Fruit fly (Drosophila melanogaster) Kc167 (cell line): ENCODE results near the gene mus301.

Experiments used
- Myc ChIP-seq: fragments of >200 bp; optimal IDR thresholded peaks from 2 replicates; lab custom pipeline; 2017; ENCODE audit warnings: missing external identifiers
- Sin3A ChIP-seq: fragments of >200 bp; optimal IDR thresholded peaks from 2 replicates; lab custom pipeline; 2018; ENCODE audit warnings: missing external identifiers
- h ChIP-seq: fragments of >200 bp; optimal IDR thresholded peaks from 3 replicates; lab custom pipeline; 2018; ENCODE audit warnings: missing external identifiers
- insv ChIP-seq: fragments of >200 bp; optimal IDR thresholded peaks from 3 replicates; lab custom pipeline; 2018; ENCODE audit warnings: missing external identifiers
- psq ChIP-seq: fragments of >200 bp; optimal IDR thresholded peaks from 2 replicates; lab custom pipeline; 2017; ENCODE audit warnings: missing external identifiers
- ttk ChIP-seq: sonication (Bioruptor generic); optimal IDR thresholded peaks from 2 replicates; lab custom pipeline; 2017; ENCODE audit warnings: missing external identifiers

Gene mus301

DNA sequence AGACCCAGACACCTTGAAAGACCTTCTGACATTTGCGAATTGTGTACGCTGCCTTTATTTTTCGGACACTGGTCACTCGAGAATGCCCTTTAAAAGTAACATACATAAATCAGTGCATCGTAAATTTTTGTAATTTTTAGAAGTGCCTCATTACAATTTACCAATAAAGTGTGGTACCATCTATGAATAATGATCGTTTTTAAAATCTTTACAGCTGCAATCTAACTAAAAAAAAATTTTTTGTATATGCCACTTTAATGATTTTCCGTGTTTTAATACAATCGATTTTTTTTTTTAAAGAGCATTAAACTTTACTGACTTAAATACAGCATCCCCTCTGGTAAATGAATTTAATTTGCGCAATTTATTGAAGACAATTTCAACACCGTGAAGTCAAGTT, 19.5 kb downstream of the mus301 start:
- no peak for TF ChIP-seq psq (lab: Kevin White, UChicago)

DNA sequence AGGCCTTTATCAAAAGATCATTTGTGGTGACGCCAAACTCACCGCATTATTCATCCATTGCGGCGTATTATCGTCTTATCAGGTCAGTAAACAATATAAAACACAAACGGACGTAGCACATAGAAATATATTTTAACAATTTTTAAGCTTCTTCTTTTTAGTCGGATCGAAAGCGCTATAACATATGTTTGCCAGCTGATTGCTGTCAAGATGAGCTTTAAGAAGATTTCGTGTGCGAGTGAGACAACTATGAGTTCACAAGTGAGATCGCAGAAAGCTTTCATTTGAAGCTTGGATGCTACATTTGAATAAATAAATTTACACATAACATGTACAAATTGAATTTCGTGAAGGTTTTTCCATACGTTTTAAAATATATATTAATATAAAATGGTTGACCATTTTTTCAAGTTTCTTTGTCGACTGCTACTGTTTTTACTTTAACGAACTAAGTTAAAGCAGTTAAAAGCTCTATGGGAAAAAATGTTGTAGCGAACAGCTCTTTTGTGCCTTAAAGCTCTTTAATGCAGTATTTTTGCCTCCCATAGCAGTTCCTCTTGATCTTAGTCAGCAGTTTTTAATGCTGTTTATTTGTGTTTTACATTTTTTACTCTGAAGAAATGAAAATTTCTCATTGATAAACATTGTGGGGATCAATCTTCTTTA, 21.2 kb downstream of the mus301 start, which contains the start of gene CG42445:
Gene CG42445 (minus strand): TSS at position 186 of the 666 bp plus-strand sequence.
- TF ChIP-seq insv (lab: Kevin White, UChicago) (no peak), Myc (lab: Kevin White, UChicago) (no peak), psq (lab: Kevin White, UChicago) (no peak), h (lab: Kevin White, UChicago) (no peak), ttk (lab: Kevin White, UChicago) (no peak), Sin3A (lab: Kevin White, UChicago) (no peak)

DNA sequence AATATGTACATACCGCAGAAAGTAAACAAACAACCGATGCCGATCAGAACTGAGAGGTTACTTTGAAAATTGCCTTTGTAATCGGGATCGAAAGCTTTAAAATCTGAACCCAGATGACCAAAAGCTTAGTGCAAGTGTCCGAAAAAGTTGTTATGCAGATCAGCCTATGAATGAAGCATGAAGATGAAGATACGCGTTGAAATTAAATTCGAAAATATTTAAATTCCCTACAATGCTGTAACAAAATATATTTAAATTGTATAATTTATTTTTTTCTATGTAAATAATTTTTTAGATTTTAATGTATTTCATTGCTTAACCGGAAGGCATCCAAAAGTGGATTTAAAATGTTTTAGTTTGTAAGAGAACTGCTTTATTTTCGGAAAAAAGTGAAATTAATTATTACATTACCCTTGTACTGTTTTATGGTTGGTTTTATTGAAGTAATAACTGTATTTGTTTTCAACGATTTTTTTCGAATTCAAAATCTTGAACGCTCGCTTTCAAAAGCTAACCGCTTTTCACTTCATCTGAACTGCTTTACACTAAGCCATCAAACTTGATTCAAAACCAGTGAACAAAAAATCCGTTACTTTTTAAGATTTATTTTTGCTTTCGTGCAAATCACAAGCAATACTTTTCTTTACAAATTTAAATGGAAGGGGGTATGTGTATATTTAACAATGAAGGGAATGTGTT, 22.3 kb downstream of the mus301 start, which contains the start of gene CG43886:
Gene CG43886 (minus strand): TSS at position 51 of the 699 bp plus-strand sequence.
- TF ChIP-seq Myc (lab: Kevin White, UChicago) (no peak), h (lab: Kevin White, UChicago) (no peak), ttk (lab: Kevin White, UChicago) (no peak), insv (lab: Kevin White, UChicago) (no peak), Sin3A (lab: Kevin White, UChicago) (no peak), psq (lab: Kevin White, UChicago) (no peak)

DNA sequence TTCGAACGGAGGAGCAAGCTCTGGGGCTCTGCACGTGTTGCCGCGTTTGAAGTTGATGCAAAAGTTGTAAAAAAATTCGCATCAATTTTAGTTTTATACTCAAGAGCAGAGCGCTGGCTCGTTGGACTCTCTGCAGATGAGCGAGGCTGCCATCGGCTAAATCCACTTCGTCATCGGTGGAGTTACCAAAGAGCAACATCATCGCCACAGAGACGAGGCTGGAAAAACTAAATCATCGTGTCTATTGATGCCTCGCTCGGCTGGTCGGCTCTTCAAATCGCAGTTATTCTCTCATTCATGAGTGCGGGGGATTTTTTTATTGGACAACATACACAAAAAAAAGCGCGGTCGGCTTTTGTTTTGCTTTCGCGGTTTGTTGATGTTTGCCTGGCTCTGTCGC, 27.8 kb downstream of the mus301 start, which contains the start of gene CG13675:
Gene CG13675 (minus strand): TSS at position 83 of the 400 bp plus-strand sequence.
- TF ChIP-seq ttk (lab: Kevin White, UChicago) = no peak
- TF ChIP-seq h (lab: Kevin White, UChicago) = no peak
- no peak for TF ChIP-seq Sin3A (lab: Kevin White, UChicago)
- no peak for TF ChIP-seq insv (lab: Kevin White, UChicago)
- no peak for TF ChIP-seq psq (lab: Kevin White, UChicago)
- no peak for TF ChIP-seq Myc (lab: Kevin White, UChicago)

DNA sequence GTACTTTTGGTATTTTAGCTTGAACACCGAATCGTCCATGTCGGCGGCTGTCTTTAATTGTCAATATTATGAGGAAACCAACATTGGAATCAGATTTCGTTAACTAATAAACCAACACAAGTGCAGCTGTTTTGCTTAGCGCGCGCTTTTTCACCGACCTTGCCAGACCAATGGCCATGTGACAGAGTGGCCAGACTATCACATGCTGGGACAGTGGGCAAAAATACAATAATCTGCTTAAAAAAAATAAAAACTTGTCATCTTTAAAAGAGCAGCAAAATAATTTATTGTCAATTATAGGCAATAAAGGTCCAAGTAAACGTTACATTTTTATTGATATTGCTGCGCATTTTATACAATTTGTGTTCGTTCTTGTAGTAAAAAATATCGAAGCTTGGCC, 38.2 kb downstream of the mus301 start, which contains the start of gene RecQ4:
Gene RecQ4 (minus strand): TSS at position 161 of the 400 bp plus-strand sequence.
- TF ChIP-seq Sin3A (lab: Kevin White, UChicago) = no peak
- no peak for TF ChIP-seq h (lab: Kevin White, UChicago)
- no peak for TF ChIP-seq ttk (lab: Kevin White, UChicago)

DNA sequence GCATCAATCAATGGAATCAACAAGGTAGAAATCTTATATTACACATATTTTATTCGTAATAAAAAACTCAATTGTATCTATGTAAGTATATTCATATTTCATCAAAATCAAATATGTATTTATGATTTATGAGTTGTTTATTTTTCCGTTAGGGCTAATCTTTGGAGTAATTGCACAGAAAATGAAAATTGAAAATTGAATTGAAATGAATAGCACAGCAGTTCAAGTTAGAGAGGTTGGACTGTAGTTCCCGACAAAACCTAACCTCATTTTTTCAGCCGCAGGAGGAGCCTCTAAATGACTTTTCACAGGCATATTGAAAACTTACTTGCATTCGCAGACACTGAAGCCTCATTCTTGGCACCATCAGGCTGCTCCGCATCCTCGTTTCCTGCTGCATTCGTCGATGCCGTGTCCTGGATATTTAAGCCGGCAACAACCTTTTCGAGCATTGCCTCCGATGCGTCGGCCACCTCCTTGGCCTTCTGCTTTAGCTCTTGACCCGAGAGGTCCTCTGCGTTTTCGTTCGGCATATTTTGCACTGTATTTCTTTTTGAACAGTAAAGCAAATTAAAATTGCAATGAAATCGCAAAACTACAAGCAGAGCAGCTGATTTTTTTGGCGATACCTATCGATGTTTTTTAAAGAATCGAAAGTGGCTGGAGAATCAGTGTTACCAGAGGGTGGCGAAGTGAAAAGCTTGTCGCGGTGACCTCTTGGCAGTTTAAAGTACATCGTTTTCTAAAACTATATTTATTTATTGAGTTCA, 40.4 kb downstream of the mus301 start, which contains the start of gene Nmt:
Gene Nmt (minus strand): TSS at position 635 of the 770 bp plus-strand sequence.
- TF ChIP-seq psq (lab: Kevin White, UChicago) (no peak), Myc (lab: Kevin White, UChicago) (no peak), insv (lab: Kevin White, UChicago) (no peak), ttk (lab: Kevin White, UChicago) (no peak), Sin3A (lab: Kevin White, UChicago) (no peak), h (lab: Kevin White, UChicago) (no peak)

DNA sequence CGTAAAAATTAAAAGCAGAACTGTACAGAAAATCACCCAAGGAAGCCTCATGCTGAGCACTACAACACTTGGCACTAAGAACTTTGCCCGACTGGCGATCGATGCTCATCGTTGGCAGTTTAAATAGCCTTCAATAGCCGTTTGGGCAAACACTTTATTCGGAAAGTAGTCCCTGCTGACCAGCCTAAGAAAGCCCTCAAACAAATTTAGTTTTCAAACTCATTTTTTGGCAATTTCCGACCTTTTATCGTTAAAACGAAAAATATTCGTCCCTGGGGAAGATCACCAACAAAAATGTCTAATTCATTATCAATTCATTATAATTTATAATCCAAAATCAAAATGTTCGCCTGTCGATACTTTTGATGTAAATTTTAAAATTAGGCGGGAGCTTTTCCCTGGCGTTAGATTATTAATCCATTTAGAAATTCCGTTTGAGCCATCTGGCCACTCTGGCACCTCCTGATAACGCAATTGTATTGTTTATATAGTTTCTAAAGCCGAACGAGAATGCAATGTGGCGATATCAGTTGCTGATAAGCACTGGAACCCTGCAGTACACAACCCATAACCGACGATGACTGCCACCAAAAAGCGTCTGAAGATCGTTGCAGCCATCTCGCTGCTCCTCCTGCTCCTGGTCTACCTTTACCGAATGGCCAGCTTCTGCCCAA, 43.0 kb downstream of the mus301 start, which contains the start of the genes mthl7 and Uxs:
Gene mthl7 (minus strand): TSS at position 51 of the 674 bp plus-strand sequence.
Gene Uxs (plus strand): TSS at position 460 of the 674 bp plus-strand sequence.
- TF ChIP-seq insv (lab: Kevin White, UChicago) (no peak), h (lab: Kevin White, UChicago) (no peak), Sin3A (lab: Kevin White, UChicago) (no peak), ttk (lab: Kevin White, UChicago) (no peak), Myc (lab: Kevin White, UChicago) (no peak), psq (lab: Kevin White, UChicago) (no peak)

DNA sequence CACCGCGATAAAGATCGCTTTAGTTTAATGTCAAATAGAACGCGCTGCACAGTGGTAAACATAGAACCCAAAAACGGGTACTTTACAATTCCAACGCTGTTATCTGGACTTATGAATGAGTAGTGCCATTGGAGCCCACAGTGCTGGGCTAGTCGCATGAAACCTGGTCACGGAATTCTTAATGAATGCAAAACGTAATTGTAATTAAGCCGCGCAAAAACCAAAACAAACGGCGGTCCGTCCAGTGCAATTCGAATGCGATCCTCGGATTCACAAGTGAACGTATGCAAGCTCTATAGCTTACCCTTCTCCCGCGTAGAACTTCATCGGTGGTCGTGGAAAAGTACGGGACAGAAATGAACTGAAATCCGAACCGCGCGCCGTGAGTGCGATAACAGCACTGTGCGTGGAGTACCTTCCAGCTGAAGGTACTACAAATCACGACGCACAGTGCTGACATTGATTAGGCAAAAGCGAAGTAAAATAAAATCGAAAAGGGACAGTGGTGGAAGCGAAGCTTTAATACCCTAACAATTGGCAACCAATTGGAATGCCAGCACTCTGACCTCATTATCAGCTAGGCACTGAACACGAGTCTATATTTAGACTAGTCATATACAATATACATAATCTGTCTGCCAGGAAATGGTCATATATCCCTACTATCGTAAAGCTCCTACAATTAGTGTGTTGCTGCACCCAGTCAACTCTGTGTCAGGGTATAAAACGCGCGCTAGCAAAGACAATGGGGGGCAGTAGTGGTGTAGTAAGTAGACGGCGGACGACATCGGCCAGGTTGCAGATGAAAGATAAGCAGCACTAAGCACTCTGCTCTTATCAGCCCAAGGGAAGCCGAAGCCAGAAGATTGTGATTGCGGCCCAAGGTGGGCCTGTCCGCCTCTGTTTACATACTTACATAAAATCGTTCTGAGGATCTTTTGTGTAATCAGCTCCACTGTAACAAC, 47.9 kb downstream of the mus301 start:
- TF ChIP-seq Myc (lab: Kevin White, UChicago) = no peak
- TF ChIP-seq h (lab: Kevin White, UChicago) = no peak
- no peak for TF ChIP-seq ttk (lab: Kevin White, UChicago)
- TF ChIP-seq Sin3A (lab: Kevin White, UChicago) = no peak
- no peak for TF ChIP-seq psq (lab: Kevin White, UChicago)
- TF ChIP-seq insv (lab: Kevin White, UChicago) = no peak

DNA sequence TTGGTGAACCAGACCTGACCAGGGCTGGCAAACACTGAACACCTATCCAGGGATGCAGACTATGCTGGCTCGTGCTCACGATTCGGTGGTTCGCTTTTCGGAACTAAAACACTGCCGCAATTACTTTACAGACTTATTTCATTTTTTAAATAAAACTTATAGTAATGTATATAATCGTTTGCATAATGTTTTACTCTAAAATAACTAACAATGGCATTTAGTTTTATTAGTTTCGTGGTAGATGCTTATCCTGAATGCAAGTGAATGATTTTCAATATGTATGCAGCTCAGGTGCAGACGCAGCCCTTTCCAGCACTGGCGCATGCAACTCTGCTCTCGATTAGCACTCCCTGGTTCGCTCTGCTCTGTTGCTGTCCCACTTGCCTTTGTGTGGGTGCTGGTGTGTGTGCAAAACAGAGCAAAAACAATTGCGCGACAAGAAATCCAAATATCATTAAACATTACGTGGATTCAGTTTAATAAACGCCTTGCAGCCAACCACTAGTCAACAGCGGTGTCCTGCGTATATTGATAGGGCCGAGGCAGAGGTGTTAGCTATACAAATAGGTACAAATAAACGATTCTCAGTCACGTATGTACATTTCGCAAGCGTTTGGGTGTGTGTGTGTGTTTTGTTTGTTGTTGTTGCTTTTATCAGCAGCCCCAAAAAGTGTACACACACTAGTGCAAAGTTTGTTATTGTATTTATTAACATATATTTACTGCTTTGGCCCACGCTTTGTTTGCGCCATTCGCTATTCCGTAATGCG, 49.2 kb downstream of the mus301 start, which contains the start of the genes ERR and Atg18a:
Gene ERR (minus strand): TSS at position 45 of the 770 bp plus-strand sequence.
Gene Atg18a (plus strand): TSS at position 231 of the 770 bp plus-strand sequence.
- TF ChIP-seq Sin3A (lab: Kevin White, UChicago) (no peak), ttk (lab: Kevin White, UChicago) (no peak), Myc (lab: Kevin White, UChicago) (no peak), h (lab: Kevin White, UChicago) (no peak), insv (lab: Kevin White, UChicago) (no peak), psq (lab: Kevin White, UChicago) (no peak)
